Worm (Caenorhabditis elegans) whole organism, L1 larva: ENCODE measurements around the gene F43E12.1.

Experiments used
- nhr-11 ChIP-seq: fragments of 150-350 bp; optimal IDR thresholded peaks from 2 replicates; lab custom pipeline; 2014; ENCODE audit warnings: missing biosample characterization, missing genetic modification characterization
- nhr-12 ChIP-seq: sonication (generic microtip); optimal IDR thresholded peaks from 2 replicates; lab custom pipeline; 2017; ENCODE audit warnings: missing biosample characterization, missing genetic modification characterization

- TF ChIP-seq nhr-11 (tag; lab: Kevin White, UChicago) (no peak), nhr-12 (tag; lab: Kevin White, UChicago) (no peak)
These were observed 23.0 kb downstream of the F43E12.1 start for ce11 chrX:7200475-7200874.
